Worm (Caenorhabditis elegans): ENCODE data around the gene mtl-1.

DNA sequence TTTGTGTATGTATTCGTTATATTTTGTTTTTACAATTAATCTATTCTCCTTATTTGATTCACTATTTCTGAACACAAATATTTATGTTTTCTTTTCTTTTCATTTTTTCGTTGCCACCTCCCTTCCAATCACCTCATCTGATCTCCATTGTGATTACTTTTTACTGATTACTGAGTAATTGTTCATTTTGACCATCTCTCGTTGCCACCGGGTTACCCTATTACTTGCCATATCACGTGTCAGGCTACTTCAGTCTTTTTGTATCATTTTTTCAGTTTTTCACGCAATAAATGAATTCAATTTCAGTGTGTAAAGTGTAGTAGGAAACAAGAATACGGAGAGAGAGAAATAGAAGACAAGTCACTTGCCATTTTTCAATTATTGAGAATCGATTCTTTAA lies 39.6 kb downstream of the mtl-1 start, which contains the start of gene T10H9.8:
- TF ChIP-seq ama-1 (optimal IDR thresholded peaks at IDR 0.05): no peak
- TF ChIP-seq snpc-4 (tag; optimal IDR thresholded peaks at IDR 0.05): no peak
- TF ChIP-seq nhr-11 (tag; optimal IDR thresholded peaks at IDR 0.05): no peak

Data from whole organism, L2 larva.